Fruit fly (Drosophila melanogaster): ENCODE data around the gene CG9988.

The CG9988 gene

dm6 chr3R:28630092-28630491 lies 6.1 kb upstream of the CG9988 start (continued):
- TF ChIP-seq CG12744 (GFP tag; optimal IDR thresholded peaks at IDR 0.05) (no peak), pan (optimal IDR thresholded peaks at IDR 0.05) (no peak), pan (GFP tag; optimal IDR thresholded peaks at IDR 0.05 in 1 of 2, IDR thresholded peaks at IDR 0.05 in 1 of 2) (no peak), CG17328 (GFP tag; IDR thresholded peaks at IDR 0.05) (no peak), Meics (GFP tag; optimal IDR thresholded peaks at IDR 0.05) (no peak), CTCF (GFP tag; optimal IDR thresholded peaks at IDR 0.05) (no peak), CG16863 (GFP tag; optimal IDR thresholded peaks at IDR 0.05) (no peak), CG17361 (GFP tag; IDR thresholded peaks at IDR 0.05) (0 out of 3 replicates have a peak, but pooled peaks have one; percentile 26), so (GFP tag; IDR thresholded peaks at IDR 0.05) (no peak), zfh2 (GFP tag; optimal IDR thresholded peaks at IDR 0.05) (no peak), Max (GFP tag; optimal IDR thresholded peaks at IDR 0.05) (no peak), sisA (GFP tag; IDR thresholded peaks at IDR 0.05) (0 out of 2 replicates have a peak, but pooled peaks have one; percentile 9), gsb (GFP tag; IDR thresholded peaks at IDR 0.05) (no peak), CG10366 (GFP tag; IDR thresholded peaks at IDR 0.05) (no peak), gt (GFP tag; IDR thresholded peaks at IDR 0.05) (no peak), Drgx (GFP tag; IDR thresholded peaks at IDR 0.05) (no peak), lola (GFP tag; optimal IDR thresholded peaks at IDR 0.05) (peak in 1 of 3 experiments; percentile 30), nmo (GFP tag; optimal IDR thresholded peaks at IDR 0.05) (peak; percentile 39), yki (optimal IDR thresholded peaks at IDR 0.05) (no peak), Med (GFP tag) (peak; percentile 10), ind (GFP tag; optimal IDR thresholded peaks at IDR 0.05) (no peak), ash1 (GFP tag; optimal IDR thresholded peaks at IDR 0.05) (no peak), lab (GFP tag; optimal IDR thresholded peaks at IDR 0.05) (no peak), bsh (GFP tag; optimal IDR thresholded peaks at IDR 0.05) (peak in 1 of 2 experiments; percentile 11), CoRest (tag; optimal IDR thresholded peaks at IDR 0.05) (no peak), Dfd (GFP tag; optimal IDR thresholded peaks at IDR 0.05) (no peak), CG3065 (GFP tag; optimal IDR thresholded peaks at IDR 0.05) (no peak), CG6813 (GFP tag; optimal IDR thresholded peaks at IDR 0.05) (no peak), mam (GFP tag; optimal IDR thresholded peaks at IDR 0.05) (no peak), CG1832 (GFP tag; optimal IDR thresholded peaks at IDR 0.05) (no peak), CG8478 (optimal IDR thresholded peaks at IDR 0.05) (no peak), sens (GFP tag) (peak; percentile 39), cato (GFP tag; optimal IDR thresholded peaks at IDR 0.05; ENCODE audit: borderline replicate concordance) (no peak), pb (GFP tag; optimal IDR thresholded peaks at IDR 0.05) (no peak), danr (GFP tag; IDR thresholded peaks at IDR 0.05) (no peak), dmrt11E (tag; optimal IDR thresholded peaks at IDR 0.05) (no peak), CG17829 (tag; optimal IDR thresholded peaks at IDR 0.05) (no peak), D19A (tag; optimal IDR thresholded peaks at IDR 0.05) (peak; percentile 97), lilli (GFP tag; optimal IDR thresholded peaks at IDR 0.05) (no peak), ara (GFP tag; IDR thresholded peaks at IDR 0.05) (no peak), CG8359 (GFP tag; optimal IDR thresholded peaks at IDR 0.05; ENCODE audit: borderline replicate concordance) (peak; percentile 9), CG14441 (GFP tag; IDR thresholded peaks at IDR 0.05) (no peak), bcd (GFP tag; optimal IDR thresholded peaks at IDR 0.05) (no peak), jigr1 (GFP tag; IDR thresholded peaks at IDR 0.05) (no peak), gem (tag; optimal IDR thresholded peaks at IDR 0.05) (peak; percentile 26), zen2 (GFP tag; IDR thresholded peaks at IDR 0.05; ENCODE audit: partially characterized antibody) (no peak), CG4854 (GFP tag; optimal IDR thresholded peaks at IDR 0.05) (no peak), grau (tag; optimal IDR thresholded peaks at IDR 0.05) (no peak), Lim3 (GFP tag; IDR thresholded peaks at IDR 0.05) (no peak), z (GFP tag; IDR thresholded peaks at IDR 0.05) (no peak), sima (GFP tag; optimal IDR thresholded peaks at IDR 0.05) (no peak), corto (GFP tag; optimal IDR thresholded peaks at IDR 0.05) (no peak), fd102C (GFP tag; optimal IDR thresholded peaks at IDR 0.05) (no peak)

Data from whole organism, embryonic.